Worm (Caenorhabditis elegans) whole organism, L2 larva: ENCODE data around the gene acr-16.
"Not testable (repeated sequence)": the region's sequence is repeated elsewhere in the genome, so short reads cannot be mapped to it uniquely, and the experiment has no call there.

Source experiments
- C34F6.9 ChIP-seq: fragments of 150-350 bp; optimal IDR thresholded peaks from 2 replicates; lab custom pipeline; 2014; ENCODE audit warnings: missing biosample characterization, missing genetic modification characterization
- F13H6.1 ChIP-seq: sonication (generic microtip); optimal IDR thresholded peaks from 2 replicates; lab custom pipeline; 2016; ENCODE audit warnings: missing genetic modification characterization, missing compliant biosample characterization
- Y55F3AM.14 ChIP-seq: fragments of 200-800 bp; sonication (Bioruptor generic); optimal IDR thresholded peaks from 2 replicates; lab custom pipeline; 2018; ENCODE audit warnings: mild to moderate bottlenecking, missing genetic modification characterization, missing compliant biosample characterization
- ZK546.5 ChIP-seq: sonication (generic microtip); optimal IDR thresholded peaks from 2 replicates; lab custom pipeline; 2017; ENCODE audit warnings: missing biosample characterization, missing genetic modification characterization
- alr-1 ChIP-seq: fragments of 150-350 bp; optimal IDR thresholded peaks from 2 replicates; lab custom pipeline; 2014; ENCODE audit warnings: missing biosample characterization, missing genetic modification characterization
- aly-2 ChIP-seq: fragments of 150-350 bp; optimal IDR thresholded peaks from 2 replicates; lab custom pipeline; 2014; ENCODE audit warnings: missing biosample characterization, missing genetic modification characterization
- ama-1 ChIP-seq: fragments of 150-350 bp; optimal IDR thresholded peaks from 2 replicates; lab custom pipeline; 2018; ENCODE audit warnings: inconsistent platforms
- ceh-16 ChIP-seq: fragments of 150-350 bp; optimal IDR thresholded peaks from 2 replicates; lab custom pipeline; 2014; ENCODE audit warnings: missing biosample characterization, missing genetic modification characterization
- dmd-4 ChIP-seq: sonication (generic microtip); optimal IDR thresholded peaks from 2 replicates; lab custom pipeline; 2017; ENCODE audit warnings: missing biosample characterization, missing genetic modification characterization
- egl-27 ChIP-seq: sonication (generic microtip); optimal IDR thresholded peaks from 3 replicates; lab custom pipeline; 2017; ENCODE audit warnings: missing biosample characterization, missing genetic modification reagents, missing genetic modification characterization
- elt-1 ChIP-seq: fragments of 150-350 bp; optimal IDR thresholded peaks from 2 replicates; lab custom pipeline; 2014; ENCODE audit warnings: missing biosample characterization, missing genetic modification characterization
- elt-3 ChIP-seq: sonication (generic microtip); optimal IDR thresholded peaks from 2 replicates; lab custom pipeline; 2017; ENCODE audit warnings: missing biosample characterization, missing genetic modification characterization
- fos-1 ChIP-seq: fragments of 150-350 bp; optimal IDR thresholded peaks from 2 replicates; lab custom pipeline; 2014; ENCODE audit warnings: missing biosample characterization, missing genetic modification characterization
- lin-11 ChIP-seq: fragments of 150-350 bp; sonication (generic microtip); optimal IDR thresholded peaks from 2 replicates; lab custom pipeline; 2014; ENCODE audit warnings: missing biosample characterization, missing genetic modification characterization, inconsistent platforms, mixed read lengths
- lin-39 ChIP-seq: fragments of 150-350 bp; optimal IDR thresholded peaks from 2 replicates; lab custom pipeline; 2014; ENCODE audit warnings: missing biosample characterization, missing genetic modification reagents, missing genetic modification characterization
- mab-5 ChIP-seq: fragments of 150-350 bp; optimal IDR thresholded peaks from 2 replicates; lab custom pipeline; 2014; ENCODE audit warnings: missing biosample characterization, missing genetic modification characterization
- mbf-1 ChIP-seq: sonication (generic microtip); optimal IDR thresholded peaks from 2 replicates; lab custom pipeline; 2017; ENCODE audit warnings: missing biosample characterization, missing genetic modification characterization
- mdl-1 ChIP-seq, 2 experiments: fragments of 150-350 bp in 1 of 2; sonication (generic microtip) in 1 of 2; optimal IDR thresholded peaks; 2 replicates each; lab custom pipeline; 2017; ENCODE audit warnings: missing biosample characterization in 2 of 2, missing genetic modification characterization in 2 of 2
- nhr-10 ChIP-seq: sonication (generic microtip); optimal IDR thresholded peaks from 2 replicates; lab custom pipeline; 2017; ENCODE audit warnings: missing biosample characterization, missing genetic modification characterization
- nhr-12 ChIP-seq: fragments of 150-350 bp; optimal IDR thresholded peaks from 2 replicates; lab custom pipeline; 2014; ENCODE audit warnings: missing biosample characterization, missing genetic modification characterization
- nhr-21 ChIP-seq: fragments of 150-350 bp; optimal IDR thresholded peaks from 2 replicates; lab custom pipeline; 2014; ENCODE audit warnings: missing biosample characterization, missing genetic modification characterization
- nhr-23 ChIP-seq: fragments of 150-350 bp; optimal IDR thresholded peaks from 2 replicates; lab custom pipeline; 2014; ENCODE audit warnings: missing biosample characterization, missing genetic modification reagents, missing genetic modification characterization
- nhr-25 ChIP-seq: fragments of 150-350 bp; sonication (generic microtip); optimal IDR thresholded peaks from 3 replicates; lab custom pipeline; 2014; ENCODE audit warnings: missing biosample characterization, missing genetic modification characterization
- peb-1 ChIP-seq: fragments of 150-350 bp; optimal IDR thresholded peaks from 2 replicates; lab custom pipeline; 2014; ENCODE audit warnings: missing biosample characterization, missing genetic modification characterization
- skn-1 ChIP-seq: sonication (generic microtip); optimal IDR thresholded peaks from 2 replicates; lab custom pipeline; 2017; ENCODE audit warnings: missing biosample characterization, missing genetic modification characterization
- sma-3 ChIP-seq: sonication (generic microtip); optimal IDR thresholded peaks from 2 replicates; lab custom pipeline; 2016; ENCODE audit warnings: missing genetic modification reagents, missing genetic modification characterization, missing compliant biosample characterization
- sma-9 ChIP-seq, 2 experiments: fragments of 150-350 bp in 1 of 2; sonication (generic microtip) in 1 of 2; optimal IDR thresholded peaks; 2 replicates each; lab custom pipeline; 2014 to 2016; ENCODE audit warnings: missing genetic modification characterization in 2 of 2, mild to moderate bottlenecking in 1 of 2, missing biosample characterization in 1 of 2, missing compliant biosample characterization in 1 of 2, missing genetic modification reagents in 1 of 2, moderate library complexity in 1 of 2
- snpc-4 ChIP-seq: fragments of 150-350 bp; optimal IDR thresholded peaks from 2 replicates; lab custom pipeline; 2014; ENCODE audit warnings: missing biosample characterization, missing genetic modification characterization
- unc-39 ChIP-seq: fragments of 150-350 bp; optimal IDR thresholded peaks from 2 replicates; lab custom pipeline; 2014; ENCODE audit warnings: missing biosample characterization, missing genetic modification characterization
- unc-62 ChIP-seq: fragments of 150-350 bp; optimal IDR thresholded peaks from 2 replicates; lab custom pipeline; 2014; ENCODE audit warnings: missing biosample characterization, missing genetic modification reagents, missing genetic modification characterization
- zag-1 ChIP-seq: fragments of 150-350 bp; optimal IDR thresholded peaks from 2 replicates; lab custom pipeline; 2014; ENCODE audit warnings: missing biosample characterization, missing genetic modification characterization
- ztf-1 ChIP-seq: fragments of 200-800 bp; sonication (Bioruptor generic); conservative IDR thresholded peaks from 2 replicates; pipeline ENCODE4 v1.3.6; 2022; ENCODE audit warnings: missing genetic modification characterization, missing compliant biosample characterization
- ztf-11 ChIP-seq: sonication (generic microtip); optimal IDR thresholded peaks from 2 replicates; lab custom pipeline; 2017; ENCODE audit warnings: missing biosample characterization, missing genetic modification characterization

Gene acr-16

ce11 chrV:8533067-8533466 is 27.9 kb upstream of the acr-16 start, which contains the start of the genes his-8 and his-7:
Gene his-8 (minus strand): TSS chrV:8533086.
Gene his-7 (plus strand): TSS chrV:8533379.
- not testable (repeated sequence) for TF ChIP-seq unc-39, nhr-12, fos-1 (tag; lab: Kevin White, UChicago)

ce11 chrV:8533916-8534315 is 27.1 kb upstream of the acr-16 start:
- no peak for TF ChIP-seq nhr-23 (tag; lab: Kevin White, UChicago)
- TF ChIP-seq nhr-12 (tag; lab: Kevin White, UChicago): no peak
- TF ChIP-seq mbf-1: no peak
- no peak for TF ChIP-seq lin-11 (tag; lab: Kevin White, UChicago)
- TF ChIP-seq ceh-16 (tag; lab: Kevin White, UChicago): no peak
- no peak for TF ChIP-seq Y55F3AM.14
- no peak for TF ChIP-seq unc-62 (GFP tag; lab: Kevin White, UChicago)
- no peak for TF ChIP-seq nhr-21 (tag; lab: Kevin White, UChicago)

- peak; percentile 40 for TF ChIP-seq ceh-16 (tag; lab: Kevin White, UChicago)
- peak; percentile 26 for TF ChIP-seq sma-9 (GFP tag; optimal IDR thresholded peaks at IDR 0.05; lab: Kevin White, UChicago)
- TF ChIP-seq sma-9 (tag; optimal IDR thresholded peaks at IDR 0.05; lab: Kevin White, UChicago): not testable (repeated sequence)
- TF ChIP-seq F13H6.1 (tag; lab: Kevin White, UChicago): peak; percentile 4
Measured at ce11 chrV:8534534-8535283, 26.3 kb upstream of the acr-16 start, which contains the start of the genes his-6 and his-5. Gene his-6 (minus strand): TSS chrV:8534977. Gene his-5 (plus strand): TSS chrV:8535214.

ce11 chrV:8536213-8536612 is 24.8 kb upstream of the acr-16 start, which contains the start of gene his-39:
Gene his-39 (plus strand): TSS chrV:8536513.
- TF ChIP-seq mbf-1 (no peak), nhr-25 (no peak), egl-27 (no peak), nhr-10 (tag; lab: Kevin White, UChicago) (no peak), Y55F3AM.14 (no peak), alr-1 (tag; lab: Kevin White, UChicago) (no peak), zag-1 (tag; lab: Kevin White, UChicago) (no peak), C34F6.9 (no peak), skn-1 (tag; lab: Kevin White, UChicago) (no peak), peb-1 (tag; lab: Kevin White, UChicago) (no peak), ZK546.5 (no peak), mab-5 (tag; lab: Kevin White, UChicago) (no peak), ama-1 (lab: Kevin White, UChicago) (no peak)

ce11 chrV:8537031-8537430 is 24.0 kb upstream of the acr-16 start, which contains the start of gene otpl-4:
Gene otpl-4 (plus strand): TSS chrV:8537331.
- TF ChIP-seq F13H6.1 (tag; lab: Kevin White, UChicago) (no peak), nhr-21 (tag; lab: Kevin White, UChicago) (no peak), snpc-4 (tag; lab: Kevin White, UChicago) (no peak), dmd-4 (tag; lab: Kevin White, UChicago) (no peak), mab-5 (tag; lab: Kevin White, UChicago) (no peak), nhr-25 (no peak), ztf-11 (tag; lab: Kevin White, UChicago) (no peak), elt-3 (no peak), lin-39 (tag; lab: Kevin White, UChicago) (no peak), elt-1 (tag; lab: Kevin White, UChicago) (no peak), sma-3 (no peak), nhr-23 (tag; lab: Kevin White, UChicago) (no peak), Y55F3AM.14 (no peak), unc-62 (GFP tag; lab: Kevin White, UChicago) (no peak), mdl-1 (tag; optimal IDR thresholded peaks at IDR 0.05; lab: Kevin White, UChicago) (no peak), ztf-1 (GFP tag; lab: Robert Waterston, UW) (no peak), aly-2 (no peak)
